Worm (Caenorhabditis elegans) whole organism, L3 larva: ENCODE measurements around the gene nhr-214.

Experiments
- ama-1 ChIP-seq: fragments of 150-350 bp; optimal IDR thresholded peaks from 2 replicates; lab custom pipeline; 2018
- ceh-16 ChIP-seq: sonication (generic microtip); optimal IDR thresholded peaks from 2 replicates; lab custom pipeline; 2017; ENCODE audit warnings: missing biosample characterization, missing genetic modification characterization
- ceh-82 ChIP-seq: fragments of 150-350 bp; optimal IDR thresholded peaks from 2 replicates; lab custom pipeline; 2014; ENCODE audit warnings: missing biosample characterization, missing genetic modification characterization
- elt-1 ChIP-seq: fragments of 150-350 bp; optimal IDR thresholded peaks from 2 replicates; lab custom pipeline; 2014; ENCODE audit warnings: missing biosample characterization, missing genetic modification characterization
- lin-15B ChIP-seq: fragments of 150-350 bp; optimal IDR thresholded peaks from 2 replicates; lab custom pipeline; 2014; ENCODE audit warnings: missing biosample characterization, missing genetic modification characterization
- mdl-1 ChIP-seq: fragments of 150-350 bp; optimal IDR thresholded peaks from 2 replicates; lab custom pipeline; 2014; ENCODE audit warnings: missing biosample characterization, missing genetic modification characterization
- nhr-77 ChIP-seq: fragments of 150-350 bp; optimal IDR thresholded peaks from 2 replicates; lab custom pipeline; 2014; ENCODE audit warnings: missing biosample characterization, missing genetic modification characterization
- unc-62 ChIP-seq: fragments of 150-350 bp; sonication (generic microtip); optimal IDR thresholded peaks from 4 replicates; lab custom pipeline; 2014; ENCODE audit warnings: missing biosample characterization, missing genetic modification reagents, missing genetic modification characterization

DNA sequence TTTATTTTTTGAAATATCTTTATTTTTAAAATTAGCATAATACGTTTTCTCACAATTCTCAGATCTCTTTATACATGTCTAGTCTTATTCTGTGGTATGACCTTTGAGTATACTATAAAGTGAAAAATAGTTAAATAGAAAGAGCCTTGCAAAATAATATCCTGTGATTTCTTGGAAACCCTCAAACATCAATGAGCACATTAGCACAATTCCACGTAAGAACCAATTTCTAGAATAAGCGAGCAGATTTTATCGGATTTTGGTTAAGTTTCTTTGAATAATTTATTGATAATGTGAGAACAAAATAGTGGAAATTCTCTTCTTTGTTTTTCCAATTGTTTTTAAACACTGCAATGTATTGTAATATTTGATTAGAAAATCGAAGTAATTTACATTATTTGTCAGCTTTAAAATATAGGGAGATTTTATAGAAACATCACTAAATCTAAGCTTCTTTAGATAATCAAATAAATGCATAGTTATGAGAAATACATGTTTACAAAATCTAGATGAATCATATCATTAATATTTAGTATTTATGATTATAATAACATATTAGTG, 32.8 kb downstream of the nhr-214 start:
- TF ChIP-seq ama-1 (lab: Kevin White, UChicago) = no peak
- no peak for TF ChIP-seq lin-15B (tag; lab: Kevin White, UChicago)
- TF ChIP-seq unc-62 (GFP tag; lab: Kevin White, UChicago) = no peak
- TF ChIP-seq nhr-77 (tag; lab: Kevin White, UChicago) = no peak
- no peak for TF ChIP-seq mdl-1 (tag; lab: Kevin White, UChicago)
- TF ChIP-seq ceh-16 (tag; lab: Kevin White, UChicago) = no peak
- TF ChIP-seq elt-1 (tag; lab: Kevin White, UChicago) = no peak
- no peak for TF ChIP-seq ceh-82 (tag; lab: Kevin White, UChicago)
